Fruit fly (Drosophila melanogaster): ENCODE measurements around the gene cl.

DNA sequence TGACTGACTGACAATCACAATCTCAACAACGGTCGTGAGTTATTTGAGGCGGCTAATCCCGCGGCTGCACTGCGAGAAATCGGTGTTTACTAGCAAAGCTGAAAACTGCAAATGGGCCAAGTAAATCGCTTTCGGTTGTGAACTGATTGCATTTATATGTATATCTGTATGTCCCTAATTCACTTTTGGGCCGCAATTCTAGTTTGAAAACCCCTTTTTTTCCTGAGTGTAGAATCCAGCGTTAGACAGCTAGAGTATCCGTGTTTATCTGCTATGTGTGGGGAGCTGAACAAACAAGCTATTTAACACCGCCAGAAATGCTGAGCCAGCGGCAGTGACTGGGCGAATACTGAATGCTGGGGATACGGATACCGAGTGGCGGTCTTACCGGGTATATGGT lies 43.2 kb upstream of the cl start:
- peak; percentile 85 for TF ChIP-seq fd96Ca (GFP tag; IDR thresholded peaks at IDR 0.05)
- TF ChIP-seq CG9948 (tag; optimal IDR thresholded peaks at IDR 0.05) = peak; percentile 25
- peak; percentile 61; the same call in 1 of the 2 replicates for TF ChIP-seq CG32121 (GFP tag; IDR thresholded peaks at IDR 0.05)
- peak; percentile 60 for TF ChIP-seq Pif1A (GFP tag; optimal IDR thresholded peaks at IDR 0.05)
- peak; percentile 68 for TF ChIP-seq Ets98B (GFP tag; IDR thresholded peaks at IDR 0.05)
- no peak for TF ChIP-seq CG10348 (GFP tag; IDR thresholded peaks at IDR 0.05)
- TF ChIP-seq Pif1B (GFP tag; optimal IDR thresholded peaks at IDR 0.05) = no peak
- TF ChIP-seq rn (GFP tag; IDR thresholded peaks at IDR 0.05) = peak; percentile 65; the same call in 1 of the 2 replicates
- no peak for TF ChIP-seq EcR (GFP tag; optimal IDR thresholded peaks at IDR 0.05)
- peak; percentile 53 for TF ChIP-seq CG8301 (tag; optimal IDR thresholded peaks at IDR 0.05)
